Fruit fly (Drosophila melanogaster): ENCODE results near the gene CG6912.

- no peak for TF ChIP-seq psq (optimal IDR thresholded peaks at IDR 0.05)
- TF ChIP-seq pan (optimal IDR thresholded peaks at IDR 0.05), result no peak
- TF ChIP-seq Dll (optimal IDR thresholded peaks at IDR 0.05), result no peak
- TF ChIP-seq EcR (GFP tag; optimal IDR thresholded peaks at IDR 0.05), result no peak
- TF ChIP-seq usp (GFP tag; optimal IDR thresholded peaks at IDR 0.05), result no peak
These were observed 23.2 kb downstream of the CG6912 start for dm6 chr3R:15113584-15113983.

All from whole organism.